Worm (Caenorhabditis elegans): Measurements from ENCODE around the gene sas-4.

Gene sas-4

ce11 chrIII:8308238-8308637 is 10.2 kb downstream of the sas-4 start, which contains the start of gene F10E9.4 (continued):
- TF ChIP-seq F23B12.7 (tag; optimal IDR thresholded peaks at IDR 0.05; ENCODE audit: insufficient read depth) (no peak), F39B2.1 (GFP tag; IDR thresholded peaks at IDR 0.05) (no peak)

- TF ChIP-seq lag-1 (GFP tag; IDR thresholded peaks at IDR 0.05) (no peak), F33H1.4 (GFP tag; IDR thresholded peaks at IDR 0.05) (peak; percentile 68), efl-1 (GFP tag; optimal IDR thresholded peaks at IDR 0.05) (peak; percentile 56), madf-10 (tag; optimal IDR thresholded peaks at IDR 0.05) (peak; percentile 83), sptf-2 (GFP tag; optimal IDR thresholded peaks at IDR 0.05) (no peak), madf-8 (GFP tag; conservative IDR thresholded peaks at IDR 0.05) (peak; percentile 52), B0261.1 (tag; optimal IDR thresholded peaks at IDR 0.05) (peak; percentile 19), bed-2 (GFP tag; IDR thresholded peaks at IDR 0.05) (peak; percentile 62; the same call in 1 of the 2 replicates), hmg-20 (GFP tag; IDR thresholded peaks at IDR 0.05) (0 out of 2 replicates have a peak, but pooled peaks have one; percentile 30), hrde-1 (tag; optimal IDR thresholded peaks at IDR 0.05; ENCODE audit: borderline replicate concordance) (peak; percentile 82), ceh-100 (GFP tag; IDR thresholded peaks at IDR 0.05) (peak; percentile 69), F55B11.4 (tag; optimal IDR thresholded peaks at IDR 0.05; ENCODE audit: borderline replicate concordance, insufficient read depth) (no peak), hlh-12 (tag; optimal IDR thresholded peaks at IDR 0.05) (no peak), rec-8 (tag; optimal IDR thresholded peaks at IDR 0.05) (peak; percentile 14 to 92), aptf-2 (GFP tag; conservative IDR thresholded peaks at IDR 0.05) (peak; percentile 84), tbp1 (GFP tag; optimal IDR thresholded peaks at IDR 0.05) (peak; percentile 61), nhr-179 (tag; optimal IDR thresholded peaks at IDR 0.05) (no peak), snpc-1.3 (tag; optimal IDR thresholded peaks at IDR 0.05; ENCODE audit: insufficient read depth) (peak; percentile 62), snpc-3.4 (tag; optimal IDR thresholded peaks at IDR 0.05) (peak; percentile 66), Y95B8A.8 (GFP tag; IDR thresholded peaks at IDR 0.05) (no peak), Y53G8AR.9 (GFP tag; conservative IDR thresholded peaks at IDR 0.05) (0 out of 2 replicates have a peak, but pooled peaks have one; percentile 40), let-526 (GFP tag; IDR thresholded peaks at IDR 0.05) (peak; percentile 78), F22D6.2 (tag; optimal IDR thresholded peaks at IDR 0.05) (peak; percentile 13), ztf-18 (tag; optimal IDR thresholded peaks at IDR 0.05) (peak; percentile 22), dpl-1 (GFP tag; optimal IDR thresholded peaks at IDR 0.05) (peak; percentile 65), lir-1 (GFP tag; conservative IDR thresholded peaks at IDR 0.05) (peak; percentile 75; the same call in 1 of the 2 replicates), hsf-1 (GFP tag; IDR thresholded peaks at IDR 0.05) (0 out of 2 replicates have a peak, but pooled peaks have one; percentile 48), tlf-1 (GFP tag; optimal IDR thresholded peaks at IDR 0.05) (peak; percentile 46), lin-54 (GFP tag; optimal IDR thresholded peaks at IDR 0.05) (peak; percentile 85), D2030.7 (GFP tag; IDR thresholded peaks at IDR 0.05) (peak; percentile 67), ceh-91 (GFP tag; IDR thresholded peaks at IDR 0.05) (peak; percentile 70), F49E8.2 (tag; optimal IDR thresholded peaks at IDR 0.05; ENCODE audit: insufficient read depth) (no peak), K11D2.4 (GFP tag; IDR thresholded peaks at IDR 0.05) (peak; percentile 80), rcor-1 (GFP tag; IDR thresholded peaks at IDR 0.05) (peak; percentile 72), dox-1 (GFP tag; IDR thresholded peaks at IDR 0.05) (peak; percentile 87), nhr-80 (tag; optimal IDR thresholded peaks at IDR 0.05) (peak; percentile 17), K12H6.12 (tag; optimal IDR thresholded peaks at IDR 0.05) (peak; percentile 85), him-1 (tag; optimal IDR thresholded peaks at IDR 0.05) (peak; percentile 38), mel-28 (tag; optimal IDR thresholded peaks at IDR 0.05; ENCODE audit: borderline replicate concordance) (no peak), F52B5.7 (tag; optimal IDR thresholded peaks at IDR 0.05) (no peak), cebp-1 (GFP tag; IDR thresholded peaks at IDR 0.05) (no peak), cebp-1 (tag; optimal IDR thresholded peaks at IDR 0.05) (peak; percentile 68), nhr-120 (GFP tag; IDR thresholded peaks at IDR 0.05) (no peak)
Measured at ce11 chrIII:8307356-8307755, 11.0 kb downstream of the sas-4 start, which contains the start of the genes F10E9.7 and F10E9.5. F10E9.7 (minus strand) TSS chrIII:8307441. F10E9.5 (plus strand) TSS chrIII:8307592.
